Worm (Caenorhabditis elegans) whole organism, L3 larva: ENCODE measurements around the gene K04A8.1.

Source experiments
- aly-2 ChIP-seq: fragments of 150-350 bp; optimal IDR thresholded peaks from 2 replicates; lab custom pipeline; 2014; ENCODE audit warnings: missing biosample characterization, missing genetic modification characterization
- ceh-82 ChIP-seq: fragments of 150-350 bp; optimal IDR thresholded peaks from 2 replicates; lab custom pipeline; 2014; ENCODE audit warnings: missing biosample characterization, missing genetic modification characterization
- fos-1 ChIP-seq: fragments of 150-350 bp; optimal IDR thresholded peaks from 2 replicates; lab custom pipeline; 2014; ENCODE audit warnings: missing biosample characterization, missing genetic modification characterization
- nhr-23 ChIP-seq: fragments of 150-350 bp; optimal IDR thresholded peaks from 2 replicates; lab custom pipeline; 2014; ENCODE audit warnings: missing biosample characterization, missing genetic modification reagents, missing genetic modification characterization
- skn-1 ChIP-seq: fragments of 150-350 bp; optimal IDR thresholded peaks from 2 replicates; lab custom pipeline; 2014; ENCODE audit warnings: missing biosample characterization, missing genetic modification characterization
- unc-39 ChIP-seq: sonication (generic microtip); optimal IDR thresholded peaks from 4 replicates; lab custom pipeline; 2017; ENCODE audit warnings: missing biosample characterization, missing genetic modification characterization
- zag-1 ChIP-seq: fragments of 150-350 bp; optimal IDR thresholded peaks from 2 replicates; lab custom pipeline; 2014; ENCODE audit warnings: missing biosample characterization, missing genetic modification characterization

- TF ChIP-seq ceh-82, result no peak
- no peak for TF ChIP-seq unc-39 (tag; lab: Kevin White, UChicago)
- no peak for TF ChIP-seq fos-1
- no peak for TF ChIP-seq zag-1 (tag; lab: Kevin White, UChicago)
- no peak for TF ChIP-seq nhr-23
- TF ChIP-seq skn-1 (tag; lab: Kevin White, UChicago), result no peak
- TF ChIP-seq aly-2 (tag; lab: Kevin White, UChicago), result no peak
Measured at ce11 chrV:6558103-6558502, 8.0 kb upstream of the K04A8.1 start, which contains the start of gene spp-20.
